Worm (Caenorhabditis elegans) whole organism, L4 larva: ENCODE data around the gene bnc-1.

ENCODE experiments used
- F26F4.8 ChIP-seq: fragments of 200-800 bp; sonication (Bioruptor generic); conservative IDR thresholded peaks from 2 replicates; pipeline ENCODE4 v1.3.6; 2022; ENCODE audit warnings: missing genetic modification characterization, missing compliant biosample characterization
- R02D3.7 ChIP-seq: fragments of 150-350 bp; sonication (generic microtip); optimal IDR thresholded peaks from 3 replicates; lab custom pipeline; 2014; ENCODE audit warnings: missing biosample characterization, missing genetic modification characterization
- daf-12 ChIP-seq: fragments of 150-350 bp; optimal IDR thresholded peaks from 2 replicates; lab custom pipeline; 2014; ENCODE audit warnings: missing biosample characterization, missing genetic modification reagents, missing genetic modification characterization
- jun-1 ChIP-seq: fragments of 150-350 bp; optimal IDR thresholded peaks from 2 replicates; lab custom pipeline; 2014; ENCODE audit warnings: missing biosample characterization, missing genetic modification reagents, missing genetic modification characterization
- lin-15B ChIP-seq: fragments of 150-350 bp; sonication (generic microtip); optimal IDR thresholded peaks from 3 replicates; lab custom pipeline; 2014; ENCODE audit warnings: missing biosample characterization, missing genetic modification characterization
- mep-1 ChIP-seq: fragments of 150-350 bp; sonication (generic microtip); optimal IDR thresholded peaks from 3 replicates; lab custom pipeline; 2014; ENCODE audit warnings: missing biosample characterization, missing genetic modification characterization
- nhr-11 ChIP-seq: fragments of 150-350 bp; optimal IDR thresholded peaks from 2 replicates; lab custom pipeline; 2014; ENCODE audit warnings: missing biosample characterization, missing genetic modification characterization
- snpc-1.2 ChIP-seq: fragments of 200-800 bp; sonication (Bioruptor generic); IDR thresholded peaks from 2 replicates; pipeline ENCODE4 v1.3.6; 2022; ENCODE audit warnings: missing genetic modification reagents, missing genetic modification characterization, missing compliant biosample characterization
- zag-1 ChIP-seq: fragments of 150-350 bp; optimal IDR thresholded peaks from 2 replicates; lab custom pipeline; 2014; ENCODE audit warnings: missing biosample characterization, missing genetic modification characterization

DNA sequence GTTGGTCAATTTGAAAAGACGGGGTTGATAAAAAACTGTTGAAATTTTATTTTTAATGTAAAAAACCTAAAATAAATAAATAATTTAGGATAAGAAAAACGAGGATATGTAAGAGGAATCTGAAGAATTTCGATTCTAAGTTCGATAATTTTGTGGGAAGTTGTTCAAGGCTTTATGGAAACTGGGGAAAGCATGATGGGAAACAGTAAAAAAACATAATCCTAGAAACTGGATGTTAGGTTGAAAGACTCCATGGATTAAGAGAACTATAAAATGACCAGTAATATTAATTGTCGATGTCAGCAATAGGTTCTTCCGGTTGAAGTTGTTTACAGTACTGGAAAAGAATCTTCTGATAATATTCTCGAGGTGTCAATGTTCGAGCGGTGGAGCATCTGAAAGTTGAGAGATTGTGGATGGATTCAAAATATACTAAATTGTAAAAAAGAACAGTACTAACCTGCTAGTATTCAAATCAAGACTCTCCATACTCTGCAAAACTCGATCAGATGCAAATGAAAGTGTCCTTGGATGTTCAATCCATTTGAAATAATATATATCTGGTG lies 43.5 kb upstream of the bnc-1 start:
- TF ChIP-seq nhr-11 (tag; lab: Kevin White, UChicago) (no peak), jun-1 (no peak), F26F4.8 (no peak), mep-1 (tag; lab: Kevin White, UChicago) (peak; percentile 6), snpc-1.2 (GFP tag; lab: Robert Waterston, UW) (no peak; the same call in 1 of the 2 replicates), lin-15B (no peak), R02D3.7 (tag; lab: Kevin White, UChicago) (no peak), zag-1 (tag; lab: Kevin White, UChicago) (no peak), daf-12 (no peak)
